Fruit fly (Drosophila melanogaster) whole organism, embryonic: ENCODE results near the gene Ogdh.

Experiments used
- Aef1 ChIP-seq: fragments of 200-800 bp; sonication (Bioruptor generic); IDR thresholded peaks from 3 replicates; pipeline ENCODE4 v1.3.6; 2022; ENCODE audit warnings: missing biosample characterization, missing genetic modification characterization
- CG10565 ChIP-seq: fragments of 200-800 bp; sonication (Bioruptor generic); optimal IDR thresholded peaks from 3 replicates; lab custom pipeline; 2016; ENCODE audit warnings: missing biosample characterization, mild to moderate bottlenecking, missing genetic modification characterization
- CG11093 ChIP-seq: fragments of 200-800 bp; sonication (Bioruptor generic); IDR thresholded peaks from 3 replicates; pipeline ENCODE4 v1.3.6; 2022; ENCODE audit warnings: missing biosample characterization, missing genetic modification characterization
- CG12219 ChIP-seq: fragments of 200-800 bp; sonication (Bioruptor generic); optimal IDR thresholded peaks from 3 replicates; lab custom pipeline; 2018; ENCODE audit warnings: missing biosample characterization, mild to moderate bottlenecking, missing genetic modification characterization
- CG12659 ChIP-seq: fragments of 200-800 bp; sonication (Bioruptor generic); optimal IDR thresholded peaks from 3 replicates; lab custom pipeline; 2017; ENCODE audit warnings: mild to moderate bottlenecking, missing biosample characterization, missing genetic modification reagents, missing genetic modification characterization
- CG13123 ChIP-seq: fragments of 200-800 bp; sonication (Bioruptor generic); optimal IDR thresholded peaks from 2 replicates; lab custom pipeline; 2016; ENCODE audit warnings: missing biosample characterization, missing genetic modification characterization
- CG13775 ChIP-seq: fragments of 200-800 bp; sonication (Bioruptor generic); optimal IDR thresholded peaks from 3 replicates; lab custom pipeline; 2017; ENCODE audit warnings: missing biosample characterization, mild to moderate bottlenecking, missing genetic modification characterization
- CG14667 ChIP-seq: fragments of 200-800 bp; sonication (Bioruptor generic); IDR thresholded peaks from 2 replicates; pipeline ENCODE4 v1.3.6; 2022; ENCODE audit warnings: missing biosample characterization, missing genetic modification characterization
- CG14860 ChIP-seq: fragments of 200-800 bp; sonication (Bioruptor generic); IDR thresholded peaks from 3 replicates; pipeline ENCODE4 v1.3.6; 2022; ENCODE audit warnings: missing biosample characterization, missing genetic modification characterization; ENCODE audit not compliant: partially characterized antibody
- CG15479 ChIP-seq: fragments of 200-800 bp; sonication (Bioruptor generic); optimal IDR thresholded peaks from 3 replicates; lab custom pipeline; 2019; ENCODE audit warnings: missing biosample characterization, mild to moderate bottlenecking, missing genetic modification characterization, moderate library complexity
- CG15601 ChIP-seq: fragments of 200-800 bp; sonication (Bioruptor generic); optimal IDR thresholded peaks from 3 replicates; lab custom pipeline; 2019; ENCODE audit warnings: missing biosample characterization, mild to moderate bottlenecking, missing genetic modification characterization, moderate library complexity
- CG17385 ChIP-seq: fragments of 200-800 bp; sonication (Bioruptor generic); optimal IDR thresholded peaks from 3 replicates; lab custom pipeline; 2018; ENCODE audit warnings: missing biosample characterization, mild to moderate bottlenecking, missing genetic modification characterization
- CG17612 ChIP-seq: fragments of 200-800 bp; sonication (Bioruptor generic); IDR thresholded peaks from 2 replicates; pipeline ENCODE4 v1.3.6; 2022; ENCODE audit warnings: missing biosample characterization, missing genetic modification characterization
- CG31388 ChIP-seq: fragments of 200-800 bp; sonication (Bioruptor generic); optimal IDR thresholded peaks from 2 replicates; lab custom pipeline; 2016; ENCODE audit warnings: missing biosample characterization, missing genetic modification characterization
- CG31441 ChIP-seq: fragments of 200-800 bp; sonication (Bioruptor generic); IDR thresholded peaks from 2 replicates; pipeline ENCODE4 v1.3.6; 2022; ENCODE audit warnings: missing biosample characterization, missing genetic modification characterization
- CG33213 ChIP-seq: fragments of 200-800 bp; sonication (Bioruptor generic); optimal IDR thresholded peaks from 3 replicates; lab custom pipeline; 2016; ENCODE audit warnings: missing biosample characterization, missing genetic modification characterization
- CG3407 ChIP-seq: fragments of 200-800 bp; sonication (Bioruptor generic); optimal IDR thresholded peaks from 2 replicates; lab custom pipeline; 2018; ENCODE audit warnings: missing biosample characterization, mild to moderate bottlenecking, missing genetic modification characterization
- CG34376 ChIP-seq: fragments of 200-800 bp; sonication (Bioruptor generic); optimal IDR thresholded peaks from 2 replicates; lab custom pipeline; 2018; ENCODE audit warnings: missing biosample characterization, mild to moderate bottlenecking, missing genetic modification characterization
- CG6854 ChIP-seq: fragments of 200-800 bp; sonication (Bioruptor generic); optimal IDR thresholded peaks from 3 replicates; lab custom pipeline; 2017; ENCODE audit warnings: missing biosample characterization, mild to moderate bottlenecking, missing genetic modification characterization
- Chrac-16 ChIP-seq: fragments of 200-800 bp; sonication (Bioruptor generic); optimal IDR thresholded peaks from 3 replicates; lab custom pipeline; 2016; ENCODE audit warnings: missing biosample characterization, missing genetic modification characterization
- Doc2 ChIP-seq: fragments of 200-800 bp; sonication (Bioruptor generic); IDR thresholded peaks from 2 replicates; pipeline ENCODE4 v1.3.6; 2022; ENCODE audit warnings: missing biosample characterization, missing genetic modification characterization
- Doc3 ChIP-seq: fragments of 200-800 bp; sonication (Bioruptor generic); IDR thresholded peaks from 3 replicates; pipeline ENCODE4 v1.3.6; 2022; ENCODE audit warnings: missing biosample characterization, missing genetic modification characterization; ENCODE audit not compliant: partially characterized antibody
- E2f1 ChIP-seq: fragments of 200-800 bp; sonication (Bioruptor generic); IDR thresholded peaks from 2 replicates; pipeline ENCODE4 v1.3.6; 2022; ENCODE audit warnings: missing biosample characterization, missing genetic modification characterization
- Ets97D ChIP-seq: fragments of 200-800 bp; sonication (Bioruptor generic); optimal IDR thresholded peaks from 3 replicates; lab custom pipeline; 2016; ENCODE audit warnings: missing biosample characterization, missing genetic modification characterization
- HLHmδ ChIP-seq: fragments of 200-800 bp; sonication (Bioruptor generic); optimal IDR thresholded peaks from 2 replicates; lab custom pipeline; 2018; ENCODE audit warnings: missing biosample characterization, mild to moderate bottlenecking, missing genetic modification characterization, moderate library complexity
- Hr39 ChIP-seq: fragments of >200 bp; optimal IDR thresholded peaks from 2 replicates; lab custom pipeline; 2017
- Lim3 ChIP-seq: fragments of 200-800 bp; sonication (Bioruptor generic); IDR thresholded peaks from 2 replicates; pipeline ENCODE4 v1.3.6; 2022; ENCODE audit warnings: missing biosample characterization, missing genetic modification characterization
- Lpt ChIP-seq: fragments of >200 bp; optimal IDR thresholded peaks from 2 replicates; lab custom pipeline; 2018; ENCODE audit warnings: missing biosample characterization, missing genetic modification characterization
- Med ChIP-seq: fragments of 200-800 bp; sonication (Bioruptor generic); peaks from one replicate; lab custom pipeline; 2016; ENCODE audit warnings: missing biosample characterization, missing genetic modification characterization, mild to moderate bottlenecking, inconsistent platforms, moderate library complexity
- Mes4 ChIP-seq: fragments of 200-800 bp; sonication (Bioruptor generic); optimal IDR thresholded peaks from 2 replicates; lab custom pipeline; 2016; ENCODE audit warnings: missing biosample characterization, missing genetic modification characterization
- Myb ChIP-seq: fragments of 200-800 bp; sonication (Bioruptor generic); optimal IDR thresholded peaks from 2 replicates; lab custom pipeline; 2016; ENCODE audit warnings: missing biosample characterization, missing genetic modification characterization
- Sry-β ChIP-seq: fragments of 200-800 bp; sonication (Bioruptor generic); optimal IDR thresholded peaks from 2 replicates; lab custom pipeline; 2018; ENCODE audit warnings: missing biosample characterization, mild to moderate bottlenecking, missing genetic modification characterization, moderate library complexity
- btn ChIP-seq: fragments of 200-800 bp; sonication (Bioruptor generic); optimal IDR thresholded peaks from 2 replicates; lab custom pipeline; 2016; ENCODE audit warnings: missing biosample characterization, missing genetic modification characterization
- dati ChIP-seq: fragments of 200-800 bp; sonication (Bioruptor generic); IDR thresholded peaks from 2 replicates; pipeline ENCODE4 v1.3.6; 2022; ENCODE audit warnings: missing biosample characterization, missing genetic modification characterization
- gcm ChIP-seq: fragments of 200-800 bp; sonication (Bioruptor generic); optimal IDR thresholded peaks from 2 replicates; lab custom pipeline; 2019; ENCODE audit warnings: missing biosample characterization, mild to moderate bottlenecking, missing genetic modification characterization, moderate library complexity
- gsb ChIP-seq: fragments of 200-800 bp; sonication (Bioruptor generic); IDR thresholded peaks from 2 replicates; pipeline ENCODE4 v1.3.6; 2022; ENCODE audit warnings: missing biosample characterization, missing genetic modification characterization
- insv ChIP-seq, 2 experiments: fragments of 200-800 bp; sonication (Bioruptor generic); optimal IDR thresholded peaks; 3 replicates each; lab custom pipeline; 2016 to 2018; ENCODE audit warnings: missing biosample characterization in 2 of 2, missing genetic modification characterization in 2 of 2
- kay ChIP-seq: fragments of 200-800 bp; sonication (Bioruptor generic); optimal IDR thresholded peaks from 2 replicates; lab custom pipeline; 2016; ENCODE audit warnings: missing biosample characterization, missing genetic modification characterization
- klu ChIP-seq: fragments of 200-800 bp; sonication (Bioruptor generic); IDR thresholded peaks from 2 replicates; pipeline ENCODE4 v1.3.6; 2022; ENCODE audit warnings: missing biosample characterization, missing genetic modification characterization
- lola ChIP-seq, 3 experiments: fragments of >200 bp in 2 of 3; fragments of 200-800 bp in 1 of 3; sonication (Bioruptor generic) in 1 of 3; optimal IDR thresholded peaks; 2 replicates each; lab custom pipeline; 2017 to 2019; ENCODE audit warnings: missing biosample characterization in 3 of 3, missing genetic modification characterization in 3 of 3, mild to moderate bottlenecking in 1 of 3, moderate library complexity in 1 of 3
- mam ChIP-seq: fragments of 200-800 bp; sonication (Bioruptor generic); optimal IDR thresholded peaks from 3 replicates; lab custom pipeline; 2016; ENCODE audit warnings: missing biosample characterization, missing genetic modification characterization
- otp ChIP-seq: fragments of 200-800 bp; sonication (Bioruptor generic); IDR thresholded peaks from 3 replicates; pipeline ENCODE4, ENCODE4 v1.3.6; 2022; ENCODE audit warnings: missing biosample characterization, missing genetic modification characterization
- peb ChIP-seq: fragments of 200-800 bp; sonication (Bioruptor generic); IDR thresholded peaks from 2 replicates; pipeline ENCODE4 v1.3.6; 2022; ENCODE audit warnings: missing biosample characterization, missing genetic modification characterization
- pita ChIP-seq: fragments of 200-800 bp; sonication (Bioruptor generic); optimal IDR thresholded peaks from 2 replicates; lab custom pipeline; 2017; ENCODE audit warnings: missing biosample characterization, mild to moderate bottlenecking, missing genetic modification characterization
- ssp ChIP-seq: fragments of 200-800 bp; sonication (Bioruptor generic); IDR thresholded peaks from 2 replicates; pipeline ENCODE4 v1.3.6; 2022; ENCODE audit warnings: missing biosample characterization, missing genetic modification characterization
- tll ChIP-seq, 2 experiments: fragments of 200-800 bp in 1 of 2; fragments of >200 bp in 1 of 2; sonication (Bioruptor generic) in 1 of 2; optimal IDR thresholded peaks; 2 replicates each; lab custom pipeline; 2017 to 2019; ENCODE audit warnings: missing biosample characterization in 2 of 2, missing genetic modification characterization in 2 of 2, mild to moderate bottlenecking in 1 of 2, moderate library complexity in 1 of 2
- trem ChIP-seq: fragments of 200-800 bp; optimal IDR thresholded peaks from 3 replicates; lab custom pipeline; 2019; ENCODE audit warnings: missing biosample characterization, mild to moderate bottlenecking, missing genetic modification characterization, moderate library complexity
- vfl ChIP-seq: fragments of 200-800 bp; sonication (Bioruptor generic); optimal IDR thresholded peaks from 2 replicates; lab custom pipeline; 2016; ENCODE audit warnings: missing biosample characterization, missing genetic modification characterization
- zfh2 ChIP-seq: fragments of 200-800 bp; sonication (Bioruptor generic); optimal IDR thresholded peaks from 2 replicates; lab custom pipeline; 2016; ENCODE audit warnings: missing biosample characterization, missing genetic modification characterization

Ogdh gene

dm6 chr3L:17015663-17016575 lies 61.3 kb downstream of the Ogdh start, which contains the start of the genes CG6664 and CG7728 (continued):
- TF ChIP-seq lola (GFP tag; optimal IDR thresholded peaks at IDR 0.05; lab: Kevin White, UChicago) (peak in 1 of 3 experiments; percentile 66), trem (tag; lab: Kevin White, UChicago) (peak; percentile 15), CG31388 (GFP tag; lab: Kevin White, UChicago) (no peak), CG33213 (GFP tag; lab: Kevin White, UChicago) (peak; percentile 32), gcm (no peak), CG17612 (no peak), otp (0 out of 3 replicates have a peak, but pooled peaks have one; percentile 33), dati (GFP tag; lab: Robert Waterston, UW) (no peak), Lpt (GFP tag; lab: Kevin White, UChicago) (no peak), CG14667 (GFP tag; lab: Robert Waterston, UW) (peak; percentile 13; the same call in 1 of the 2 replicates), Ets97D (peak; percentile 12), ssp (GFP tag; lab: Robert Waterston, UW) (peak; percentile 46), Sry-β (peak; percentile 54), Lim3 (GFP tag; lab: Robert Waterston, UW) (no peak), CG31441 (GFP tag; lab: Robert Waterston, UW) (peak; percentile 52; the same call in 1 of the 2 replicates), HLHmδ (GFP tag; lab: Kevin White, UChicago) (no peak), mam (GFP tag; lab: Kevin White, UChicago) (peak; percentile 66), zfh2 (GFP tag; lab: Kevin White, UChicago) (peak; percentile 33), CG13123 (no peak), insv (GFP tag; optimal IDR thresholded peaks at IDR 0.05; lab: Kevin White, UChicago) (no peak), CG34376 (GFP tag; lab: Kevin White, UChicago) (peak; percentile 39), CG3407 (no peak), Aef1 (GFP tag; lab: Robert Waterston, UW) (peak; percentile 54; the same call in 2 of the 3 replicates), tll (GFP tag; optimal IDR thresholded peaks at IDR 0.05; lab: Kevin White, UChicago) (peak in 1 of 2 experiments; percentile 59), CG14860 (GFP tag; lab: Robert Waterston, UW) (no peak; the same call in 2 of the 3 replicates), klu (GFP tag; lab: Robert Waterston, UW) (no peak), CG10565 (no peak), kay (GFP tag; lab: Kevin White, UChicago) (no peak), Doc2 (no peak), peb (GFP tag; lab: Robert Waterston, UW) (no peak), Hr39 (lab: Kevin White, UChicago) (no peak), CG12219 (GFP tag; lab: Kevin White, UChicago) (no peak), CG6854 (GFP tag; lab: Kevin White, UChicago) (no peak), CG11093 (GFP tag; lab: Robert Waterston, UW) (no peak), Doc3 (GFP tag; lab: Robert Waterston, UW) (peak; percentile 48; the same call in 1 of the 3 replicates), CG12659 (GFP tag; lab: Kevin White, UChicago) (peak; percentile 63), Myb (GFP tag; lab: Kevin White, UChicago) (peak; percentile 12), CG15479 (GFP tag; lab: Kevin White, UChicago) (no peak), Chrac-16 (GFP tag; lab: Kevin White, UChicago) (peak; percentile 41), pita (no peak), Med (GFP tag; lab: Kevin White, UChicago) (peak; percentile 79), CG13775 (GFP tag; lab: Kevin White, UChicago) (peak; percentile 80), CG15601 (tag; lab: Kevin White, UChicago) (peak; percentile 21), vfl (GFP tag; lab: Kevin White, UChicago) (peak; percentile 35), Mes4 (GFP tag; lab: Kevin White, UChicago) (no peak), gsb (GFP tag; lab: Robert Waterston, UW) (no peak), E2f1 (GFP tag; lab: Robert Waterston, UW) (peak; percentile 31; the same call in 1 of the 2 replicates), CG17385 (GFP tag; lab: Kevin White, UChicago) (no peak), btn (GFP tag; lab: Kevin White, UChicago) (no peak)
